Worm (Caenorhabditis elegans): ENCODE results near the gene pgph-3.

The pgph-3 gene

ce11 chrV:5768292-5768695 is 4.6 kb upstream of the pgph-3 start (continued):
- TF ChIP-seq lim-7 (GFP tag; IDR thresholded peaks at IDR 0.05) (no peak), zfp-3 (GFP tag; conservative IDR thresholded peaks at IDR 0.05) (no peak), cey-2 (tag; optimal IDR thresholded peaks at IDR 0.05; ENCODE audit: borderline replicate concordance, insufficient read depth) (peak; percentile 93), mxl-2 (GFP tag; conservative IDR thresholded peaks at IDR 0.05) (peak; percentile 97), lin-13 (GFP tag; optimal IDR thresholded peaks at IDR 0.05) (no peak), ztf-7 (tag; optimal IDR thresholded peaks at IDR 0.05) (peak; percentile 17), lin-15B (tag; optimal IDR thresholded peaks at IDR 0.05) (no peak), pqm-1 (tag; optimal IDR thresholded peaks at IDR 0.05) (peak; percentile 33), zip-2 (tag; optimal IDR thresholded peaks at IDR 0.05) (peak; percentile 18), egl-43 (GFP tag; IDR thresholded peaks at IDR 0.05) (no peak), nhr-25 (tag; optimal IDR thresholded peaks at IDR 0.05; ENCODE audit: borderline replicate concordance, insufficient read depth) (peak; percentile 64), ceh-20 (GFP tag; IDR thresholded peaks at IDR 0.05) (peak; percentile 80; the same call in 1 of the 2 replicates), Y5F2A.4 (GFP tag; optimal IDR thresholded peaks at IDR 0.05) (no peak), tra-1 (GFP tag; IDR thresholded peaks at IDR 0.05) (peak; percentile 40; the same call in 1 of the 2 replicates), nhr-41 (GFP tag; IDR thresholded peaks at IDR 0.05) (no peak), dve-1 (tag; optimal IDR thresholded peaks at IDR 0.05; ENCODE audit: insufficient read depth) (peak; percentile 86), fos-1 (tag; optimal IDR thresholded peaks at IDR 0.05) (no peak), unc-39 (tag; optimal IDR thresholded peaks at IDR 0.05) (no peak), zag-1 (tag; optimal IDR thresholded peaks at IDR 0.05) (no peak), nhr-76 (tag; optimal IDR thresholded peaks at IDR 0.05) (no peak), php-3 (GFP tag; IDR thresholded peaks at IDR 0.05) (peak; percentile 61; the same call in 1 of the 2 replicates), nhr-111 (GFP tag; optimal IDR thresholded peaks at IDR 0.05) (no peak), ceh-32 (tag; optimal IDR thresholded peaks at IDR 0.05; ENCODE audit: poor library complexity) (no peak), duxl-1 (tag; optimal IDR thresholded peaks at IDR 0.05; ENCODE audit: poor library complexity) (no peak), lir-3 (tag; optimal IDR thresholded peaks at IDR 0.05) (no peak), F49E8.2 (tag; optimal IDR thresholded peaks at IDR 0.05; ENCODE audit: borderline replicate concordance) (no peak), ceh-28 (tag; optimal IDR thresholded peaks at IDR 0.05) (no peak), mxl-3 (GFP tag; optimal IDR thresholded peaks at IDR 0.05) (peak; percentile 82), aha-1 (tag) (no peak), unc-62 (GFP tag; optimal IDR thresholded peaks at IDR 0.05 in 1 of 2) (peak in 1 of 2 experiments; percentile 71), unc-62 (tag; optimal IDR thresholded peaks at IDR 0.05) (no peak), hmg-1.1 (GFP tag; IDR thresholded peaks at IDR 0.05) (0 out of 2 replicates have a peak, but pooled peaks have one; percentile 11), ctbp-1 (GFP tag; IDR thresholded peaks at IDR 0.05) (no peak), ceh-44 (GFP tag; IDR thresholded peaks at IDR 0.05) (no peak), mep-1 (tag; optimal IDR thresholded peaks at IDR 0.05) (peak; percentile 28), Y75B8A.6 (GFP tag; IDR thresholded peaks at IDR 0.05) (no peak), ama-1 (optimal IDR thresholded peaks at IDR 0.05) (no peak), lsy-2 (tag; optimal IDR thresholded peaks at IDR 0.05) (peak in 1 of 2 experiments; percentile 54), dmd-6 (GFP tag; IDR thresholded peaks at IDR 0.05) (peak; percentile 86), nhr-11 (tag; optimal IDR thresholded peaks at IDR 0.05) (no peak), snpc-1.2 (GFP tag; IDR thresholded peaks at IDR 0.05) (no peak), nhr-77 (tag; optimal IDR thresholded peaks at IDR 0.05) (peak; percentile 9), attf-4 (tag; optimal IDR thresholded peaks at IDR 0.05) (no peak), madf-5 (GFP tag; IDR thresholded peaks at IDR 0.05) (no peak), ZK337.2 (GFP tag; IDR thresholded peaks at IDR 0.05) (no peak), skn-1 (tag; optimal IDR thresholded peaks at IDR 0.05) (no peak), mdt-29 (GFP tag; IDR thresholded peaks at IDR 0.05) (no peak), nhr-28 (tag; optimal IDR thresholded peaks at IDR 0.05) (peak; percentile 81), lin-29 (GFP tag; IDR thresholded peaks at IDR 0.05) (no peak), pha-4 (GFP tag; IDR thresholded peaks at IDR 0.05) (no peak), pha-4 (tag; optimal IDR thresholded peaks at IDR 0.05) (no peak), mdl-1 (tag; optimal IDR thresholded peaks at IDR 0.05) (peak; percentile 88 to 91)
